Worm (Caenorhabditis elegans) whole organism, L4 larva: ENCODE results near the gene eif-2Balpha.

Source experiments
- mep-1 ChIP-seq: fragments of 150-350 bp; sonication (generic microtip); optimal IDR thresholded peaks from 3 replicates; lab custom pipeline; 2014; ENCODE audit warnings: missing biosample characterization, missing genetic modification characterization
- zfp-3 ChIP-seq: fragments of 200-800 bp; sonication (Bioruptor generic); conservative IDR thresholded peaks from 2 replicates; pipeline ENCODE4 v1.3.6; 2022; ENCODE audit warnings: missing genetic modification reagents, missing genetic modification characterization, missing compliant biosample characterization

DNA sequence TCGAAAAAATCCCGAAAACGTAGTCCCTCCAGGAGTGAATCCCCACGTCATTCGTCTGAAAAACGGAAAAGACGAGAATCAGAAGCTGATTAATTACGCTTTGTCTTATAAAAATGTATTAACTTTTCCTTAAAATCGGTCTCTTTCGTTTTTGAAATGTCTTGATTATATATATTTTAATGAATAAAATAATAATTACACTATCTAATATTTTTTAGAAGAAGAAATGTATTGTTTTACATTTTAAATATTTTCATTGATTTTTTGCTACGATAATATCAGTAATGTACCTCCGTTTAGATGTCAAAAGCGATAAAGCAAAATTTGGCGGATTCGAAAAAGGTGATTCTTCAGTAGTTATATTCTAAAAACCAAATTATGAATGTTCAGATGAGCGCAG lies 17.7 kb upstream of the eif-2Balpha start, which contains the start of gene trpp-3:
- TF ChIP-seq zfp-3 (GFP tag; lab: Robert Waterston, UW): no peak
- no peak for TF ChIP-seq mep-1 (tag; lab: Kevin White, UChicago)
